Worm (Caenorhabditis elegans) whole organism, L3 larva: ENCODE measurements around the gene M60.7.

Source experiments
- ZK546.5 ChIP-seq: sonication (generic microtip); optimal IDR thresholded peaks from 2 replicates; lab custom pipeline; 2017; ENCODE audit warnings: missing biosample characterization, missing genetic modification characterization
- ama-1 ChIP-seq: fragments of 150-350 bp; optimal IDR thresholded peaks from 2 replicates; lab custom pipeline; 2018
- ceh-82 ChIP-seq: fragments of 150-350 bp; optimal IDR thresholded peaks from 2 replicates; lab custom pipeline; 2014; ENCODE audit warnings: missing biosample characterization, missing genetic modification characterization
- daf-12 ChIP-seq: fragments of 150-350 bp; optimal IDR thresholded peaks from 2 replicates; lab custom pipeline; 2014; ENCODE audit warnings: missing biosample characterization, missing genetic modification reagents, missing genetic modification characterization
- jun-1 ChIP-seq: fragments of 150-350 bp; optimal IDR thresholded peaks from 2 replicates; lab custom pipeline; 2014; ENCODE audit warnings: missing biosample characterization, missing genetic modification reagents, missing genetic modification characterization
- nhr-11 ChIP-seq: fragments of 150-350 bp; optimal IDR thresholded peaks from 2 replicates; lab custom pipeline; 2014; ENCODE audit warnings: missing biosample characterization, missing genetic modification characterization
- nhr-237 ChIP-seq: fragments of 150-350 bp; optimal IDR thresholded peaks from 2 replicates; lab custom pipeline; 2014; ENCODE audit warnings: missing biosample characterization, missing genetic modification characterization
- unc-62 ChIP-seq: fragments of 150-350 bp; sonication (generic microtip); optimal IDR thresholded peaks from 4 replicates; lab custom pipeline; 2014; ENCODE audit warnings: missing biosample characterization, missing genetic modification reagents, missing genetic modification characterization

DNA sequence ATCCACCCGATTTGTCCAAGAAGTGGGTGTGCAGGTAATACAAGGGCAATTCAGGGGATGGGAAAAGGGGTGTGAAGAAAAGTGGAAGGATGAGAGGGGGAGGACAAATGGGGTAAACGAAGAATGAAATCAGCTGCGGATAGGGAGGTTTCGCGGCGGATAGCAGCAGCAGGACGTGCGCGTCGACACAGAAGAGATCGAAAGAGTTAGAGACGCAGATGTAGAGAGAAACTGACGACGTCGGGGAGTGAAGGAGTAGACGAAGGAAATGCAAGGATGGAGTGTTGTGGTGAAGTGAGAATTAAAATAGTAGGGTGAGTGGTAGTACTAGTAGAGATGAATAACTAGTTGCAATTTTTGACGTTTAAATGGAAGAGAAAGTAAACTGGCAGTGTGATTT is 8.7 kb downstream of the M60.7 start, which contains the start of gene M60.6:
- no peak for TF ChIP-seq ZK546.5 (tag; lab: Kevin White, UChicago)
- no peak for TF ChIP-seq nhr-11 (tag; lab: Kevin White, UChicago)
- no peak for TF ChIP-seq ceh-82 (tag; lab: Kevin White, UChicago)
- no peak for TF ChIP-seq jun-1 (tag; lab: Kevin White, UChicago)
- TF ChIP-seq unc-62 (GFP tag; lab: Kevin White, UChicago) = no peak
- TF ChIP-seq ama-1 (lab: Kevin White, UChicago) = no peak
- no peak for TF ChIP-seq nhr-237 (tag; lab: Kevin White, UChicago)
- no peak for TF ChIP-seq daf-12
